Fruit fly (Drosophila melanogaster) whole organism, embryonic: ENCODE data around the gene nudE.

Experiments
- B-H1 ChIP-seq: fragments of 200-800 bp; sonication (Bioruptor generic); IDR thresholded peaks from 3 replicates; pipeline ENCODE4 v1.3.6; 2022; ENCODE audit warnings: missing biosample characterization, missing genetic modification characterization
- BtbVII ChIP-seq: fragments of 200-800 bp; sonication (Bioruptor generic); optimal IDR thresholded peaks from 3 replicates; lab custom pipeline; 2017; ENCODE audit warnings: missing biosample characterization, mild to moderate bottlenecking, missing genetic modification characterization
- CG10267 ChIP-seq: fragments of 200-800 bp; sonication (Bioruptor generic); optimal IDR thresholded peaks from 2 replicates; lab custom pipeline; 2018; ENCODE audit warnings: missing biosample characterization, mild to moderate bottlenecking, missing genetic modification characterization, moderate library complexity
- CG10462 ChIP-seq: fragments of 200-800 bp; sonication (Bioruptor generic); optimal IDR thresholded peaks from 2 replicates; lab custom pipeline; 2016; ENCODE audit warnings: missing biosample characterization, missing genetic modification characterization
- CG10543 ChIP-seq: fragments of 200-800 bp; sonication (Bioruptor generic); optimal IDR thresholded peaks from 3 replicates; lab custom pipeline; 2017; ENCODE audit warnings: missing biosample characterization, mild to moderate bottlenecking, missing genetic modification characterization, moderate library complexity
- CG12769 ChIP-seq: fragments of 200-800 bp; sonication (Bioruptor generic); optimal IDR thresholded peaks from 2 replicates; lab custom pipeline; 2019; ENCODE audit warnings: missing biosample characterization, mild to moderate bottlenecking, missing genetic modification characterization, moderate library complexity
- CG17359 ChIP-seq: fragments of 200-800 bp; sonication (Bioruptor generic); optimal IDR thresholded peaks from 3 replicates; lab custom pipeline; 2018; ENCODE audit warnings: missing biosample characterization, mild to moderate bottlenecking, missing genetic modification characterization, moderate library complexity
- CG2678 ChIP-seq: fragments of 200-800 bp; sonication (Bioruptor generic); optimal IDR thresholded peaks from 3 replicates; lab custom pipeline; 2019; ENCODE audit warnings: missing biosample characterization, mild to moderate bottlenecking, missing genetic modification characterization, moderate library complexity
- CG2889 ChIP-seq: fragments of 200-800 bp; sonication (Bioruptor generic); IDR thresholded peaks from 3 replicates; pipeline ENCODE4 v1.3.6; 2022; ENCODE audit warnings: missing biosample characterization, missing genetic modification characterization
- CG34422 ChIP-seq: fragments of 200-800 bp; sonication (Bioruptor generic); IDR thresholded peaks from 3 replicates; pipeline ENCODE4 v1.3.6; 2022; ENCODE audit warnings: missing biosample characterization, missing genetic modification characterization
- CG3726 ChIP-seq: fragments of 200-800 bp; sonication (Bioruptor generic); IDR thresholded peaks from 3 replicates; pipeline ENCODE4, ENCODE4 v1.3.6; 2022; ENCODE audit warnings: missing biosample characterization, missing genetic modification characterization
- CG6254 ChIP-seq: fragments of 200-800 bp; sonication (Bioruptor generic); optimal IDR thresholded peaks from 3 replicates; lab custom pipeline; 2017; ENCODE audit warnings: mild to moderate bottlenecking, missing biosample characterization, missing genetic modification reagents, missing genetic modification characterization
- CG6272 ChIP-seq: fragments of 200-800 bp; sonication (Bioruptor generic); IDR thresholded peaks from 2 replicates; pipeline ENCODE4 v1.3.6; 2022; ENCODE audit warnings: missing biosample characterization, missing genetic modification characterization
- CG6854 ChIP-seq: fragments of 200-800 bp; sonication (Bioruptor generic); optimal IDR thresholded peaks from 3 replicates; lab custom pipeline; 2017; ENCODE audit warnings: missing biosample characterization, mild to moderate bottlenecking, missing genetic modification characterization
- CG7745 ChIP-seq: fragments of 200-800 bp; sonication (Bioruptor generic); optimal IDR thresholded peaks from 2 replicates; lab custom pipeline; 2018; ENCODE audit warnings: missing biosample characterization, mild to moderate bottlenecking, missing genetic modification characterization, moderate library complexity
- CG8388 ChIP-seq: fragments of 200-800 bp; sonication (Bioruptor generic); optimal IDR thresholded peaks from 2 replicates; lab custom pipeline; 2019; ENCODE audit warnings: missing biosample characterization, mild to moderate bottlenecking, missing genetic modification characterization, moderate library complexity
- CG8924 ChIP-seq: fragments of 200-800 bp; optimal IDR thresholded peaks from 3 replicates; lab custom pipeline; 2019; ENCODE audit warnings: missing biosample characterization, mild to moderate bottlenecking, missing genetic modification characterization, moderate library complexity
- CG9609 ChIP-seq: fragments of 200-800 bp; sonication (Bioruptor generic); optimal IDR thresholded peaks from 3 replicates; lab custom pipeline; 2016; ENCODE audit warnings: missing biosample characterization, missing genetic modification characterization
- Dbx ChIP-seq: fragments of 200-800 bp; sonication (Bioruptor generic); IDR thresholded peaks from 3 replicates; pipeline ENCODE4 v1.3.6; 2022; ENCODE audit warnings: missing biosample characterization, missing genetic modification characterization
- Drgx ChIP-seq: fragments of 200-800 bp; sonication (Bioruptor generic); IDR thresholded peaks from 2 replicates; pipeline ENCODE4 v1.3.6; 2022; ENCODE audit warnings: missing biosample characterization, missing genetic modification characterization
- E2f2 ChIP-seq: fragments of 200-800 bp; sonication (Bioruptor generic); IDR thresholded peaks from 2 replicates; pipeline ENCODE4 v1.3.6; 2022; ENCODE audit warnings: missing biosample characterization, missing genetic modification characterization
- Meics ChIP-seq: fragments of 200-800 bp; sonication (Bioruptor generic); optimal IDR thresholded peaks from 2 replicates; lab custom pipeline; 2017; ENCODE audit warnings: missing biosample characterization, mild to moderate bottlenecking, missing genetic modification characterization
- Ssrp ChIP-seq: fragments of 200-800 bp; sonication (Bioruptor generic); optimal IDR thresholded peaks from 2 replicates; lab custom pipeline; 2018; ENCODE audit warnings: missing biosample characterization, mild to moderate bottlenecking, missing genetic modification characterization, moderate library complexity
- Trl ChIP-seq, 3 experiments: fragments of >200 bp in 2 of 3; fragments of 200-800 bp in 1 of 3; sonication (Bioruptor generic) in 1 of 3; optimal IDR thresholded peaks; 2 replicates in 1 of 3; 3 replicates in 2 of 3; lab custom pipeline; 2016 to 2017; ENCODE audit warnings: missing biosample characterization in 1 of 3, missing genetic modification characterization in 1 of 3
- amos ChIP-seq: fragments of 200-800 bp; sonication (Bioruptor generic); IDR thresholded peaks from 2 replicates; pipeline ENCODE4 v1.3.6; 2022; ENCODE audit warnings: missing biosample characterization, missing genetic modification characterization; ENCODE audit not compliant: partially characterized antibody
- bab2 ChIP-seq: fragments of 200-800 bp; sonication (Bioruptor generic); optimal IDR thresholded peaks from 2 replicates; lab custom pipeline; 2016; ENCODE audit warnings: missing biosample characterization, missing genetic modification characterization
- caup ChIP-seq: fragments of 200-800 bp; sonication (Bioruptor generic); optimal IDR thresholded peaks from 3 replicates; lab custom pipeline; 2017; ENCODE audit warnings: missing biosample characterization, mild to moderate bottlenecking, missing genetic modification characterization, moderate library complexity; ENCODE audit not compliant: severe bottlenecking
- chinmo ChIP-seq: fragments of 200-800 bp; sonication (Bioruptor generic); IDR thresholded peaks from 4 replicates; pipeline ENCODE4 v1.3.6; 2022; ENCODE audit warnings: missing biosample characterization, missing genetic modification characterization; ENCODE audit not compliant: partially characterized antibody
- esg ChIP-seq: fragments of 200-800 bp; sonication (Bioruptor generic); conservative IDR thresholded peaks from 2 replicates; pipeline ENCODE4 v1.3.6; 2022; ENCODE audit warnings: missing biosample characterization, missing genetic modification characterization
- gcm ChIP-seq: fragments of 200-800 bp; sonication (Bioruptor generic); optimal IDR thresholded peaks from 2 replicates; lab custom pipeline; 2019; ENCODE audit warnings: missing biosample characterization, mild to moderate bottlenecking, missing genetic modification characterization, moderate library complexity
- kah ChIP-seq: fragments of 200-800 bp; sonication (Bioruptor generic); optimal IDR thresholded peaks from 2 replicates; lab custom pipeline; 2018; ENCODE audit warnings: missing biosample characterization, mild to moderate bottlenecking, missing genetic modification characterization
- knrl ChIP-seq: fragments of 200-800 bp; sonication (Bioruptor generic); IDR thresholded peaks from 3 replicates; pipeline ENCODE4 v1.3.6; 2022; ENCODE audit warnings: missing biosample characterization, missing genetic modification characterization; ENCODE audit not compliant: partially characterized antibody
- lov ChIP-seq, 2 experiments: fragments of 200-800 bp in 1 of 2; fragments of >200 bp in 1 of 2; sonication (Bioruptor generic) in 1 of 2; IDR thresholded peaks in 1 of 2; optimal IDR thresholded peaks in 1 of 2; 2 replicates in 1 of 2; 3 replicates in 1 of 2; pipeline versions ENCODE4 v1.3.6 to Lab custom; 2017 to 2022; ENCODE audit warnings: missing biosample characterization in 1 of 2, missing genetic modification characterization in 1 of 2
- nom ChIP-seq: fragments of 200-800 bp; sonication (Bioruptor generic); optimal IDR thresholded peaks from 2 replicates; lab custom pipeline; 2017; ENCODE audit warnings: missing biosample characterization, missing genetic modification characterization, mild to moderate bottlenecking, moderate library complexity, missing genetic modification reagents
- oc ChIP-seq: fragments of 200-800 bp; sonication (Bioruptor generic); optimal IDR thresholded peaks from 2 replicates; lab custom pipeline; 2018; ENCODE audit warnings: missing biosample characterization, mild to moderate bottlenecking, missing genetic modification characterization, moderate library complexity
- pb ChIP-seq: fragments of 200-800 bp; sonication (Bioruptor generic); optimal IDR thresholded peaks from 3 replicates; lab custom pipeline; 2016; ENCODE audit warnings: missing biosample characterization, missing genetic modification characterization
- pho ChIP-seq: fragments of 200-800 bp; sonication (Bioruptor generic); optimal IDR thresholded peaks from 2 replicates; lab custom pipeline; 2016; ENCODE audit warnings: missing biosample characterization, missing genetic modification characterization
- ranshi ChIP-seq: fragments of 200-800 bp; sonication (Bioruptor generic); IDR thresholded peaks from 2 replicates; pipeline ENCODE4 v1.3.6; 2022; ENCODE audit warnings: missing biosample characterization, missing genetic modification characterization
- repo ChIP-seq: fragments of 200-800 bp; sonication (Bioruptor generic); optimal IDR thresholded peaks from 2 replicates; lab custom pipeline; 2016; ENCODE audit warnings: missing biosample characterization, missing genetic modification characterization
- sens ChIP-seq: fragments of 200-800 bp; sonication (Bioruptor generic); peaks from one replicate; lab custom pipeline; 2016; ENCODE audit warnings: missing biosample characterization, missing genetic modification characterization
- seq ChIP-seq: fragments of 200-800 bp; sonication (Bioruptor generic); IDR thresholded peaks from 2 replicates; pipeline ENCODE4 v1.3.6; 2022; ENCODE audit warnings: missing biosample characterization, missing genetic modification characterization
- sob ChIP-seq: fragments of 200-800 bp; sonication (Bioruptor generic); IDR thresholded peaks from 2 replicates; pipeline ENCODE4 v1.3.6; 2022; ENCODE audit warnings: missing biosample characterization, missing genetic modification characterization
- unpg ChIP-seq: fragments of 200-800 bp; sonication (Bioruptor generic); optimal IDR thresholded peaks from 3 replicates; lab custom pipeline; 2018; ENCODE audit warnings: missing biosample characterization, mild to moderate bottlenecking, missing genetic modification characterization, moderate library complexity
- zf30C ChIP-seq: fragments of 200-800 bp; sonication (Bioruptor generic); optimal IDR thresholded peaks from 3 replicates; lab custom pipeline; 2018; ENCODE audit warnings: missing biosample characterization, mild to moderate bottlenecking, missing genetic modification characterization

The nudE gene

DNA sequence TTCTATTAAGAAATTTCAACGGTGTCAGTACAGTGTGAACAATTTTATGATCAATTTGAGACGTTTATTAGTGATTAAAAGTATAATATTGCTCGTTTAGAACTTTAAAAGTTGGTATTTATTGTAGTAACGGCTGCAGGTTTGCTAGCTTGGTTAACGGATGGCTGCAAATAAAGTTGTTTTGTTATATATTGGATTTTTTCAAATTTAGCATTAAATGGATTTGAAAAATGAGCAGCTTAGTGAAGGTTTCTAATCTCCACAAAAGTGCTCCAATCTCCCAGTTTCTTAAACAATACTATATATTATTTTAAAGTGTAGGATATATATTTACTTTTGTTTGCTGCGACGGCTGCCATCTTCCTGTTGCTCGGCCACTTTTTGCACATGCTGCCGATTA is 27.0 kb upstream of the nudE start:
- TF ChIP-seq Drgx (GFP tag; lab: Robert Waterston, UW) (peak; percentile 49; the same call in 1 of the 2 replicates), kah (no peak)

dm6 chr3L:9878685-9879084 is 20.4 kb upstream of the nudE start, which contains the start of gene CG34382:
TSS of gene CG34382 (plus strand) at chr3L:9878985.
- TF ChIP-seq CG10462 (GFP tag; lab: Kevin White, UChicago) (no peak), CG3726 (GFP tag; lab: Robert Waterston, UW) (0 out of 3 replicates have a peak, but pooled peaks have one; percentile 23), Trl (optimal IDR thresholded peaks at IDR 0.05; lab: Kevin White, UChicago) (no peak), Trl (GFP tag; optimal IDR thresholded peaks at IDR 0.05; lab: Kevin White, UChicago) (no peak)
- TF ChIP-seq, all 482 proteins: peak for 1

DNA sequence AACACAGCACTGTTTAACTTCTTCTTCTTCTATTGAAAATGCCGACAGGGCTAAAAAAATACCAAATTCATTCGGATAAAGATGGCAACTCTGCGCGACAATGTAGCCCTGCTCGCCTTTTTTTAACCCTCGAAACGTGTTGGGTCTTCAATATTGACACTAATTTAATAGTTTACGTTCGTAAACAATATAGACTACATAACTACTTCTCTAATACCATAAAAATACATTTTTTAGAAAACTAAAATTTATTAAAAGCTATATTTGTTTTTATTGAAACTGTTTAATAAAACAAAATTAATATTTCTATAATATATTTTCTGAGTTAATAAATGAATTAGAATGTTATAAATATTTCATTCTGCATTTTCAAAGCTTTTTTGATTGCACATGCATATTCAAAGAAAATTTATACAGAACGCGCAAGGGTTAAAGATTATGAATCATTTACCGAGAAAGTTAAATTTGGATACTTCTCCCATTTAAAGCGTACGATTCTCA is 10.4 kb upstream of the nudE start, which contains the start of the genes Taf2 and CalpB:
Taf2 (minus strand) TSS at position 54 of the 501 bp plus-strand sequence.
CalpB (plus strand) TSS at position 133 of the 501 bp plus-strand sequence.
- TF ChIP-seq CG7745 (tag; lab: Kevin White, UChicago), result no peak
- peak; percentile 70 for TF ChIP-seq CG6254 (GFP tag; lab: Kevin White, UChicago)
- peak; percentile 87 for TF ChIP-seq CG17359 (tag; lab: Kevin White, UChicago)
- no peak for TF ChIP-seq CG12769 (tag; lab: Kevin White, UChicago)
- TF ChIP-seq CG2889 (GFP tag; lab: Robert Waterston, UW), result no peak
- peak; percentile 29 for TF ChIP-seq CG9609 (GFP tag; lab: Kevin White, UChicago)
- TF ChIP-seq chinmo (GFP tag; lab: Robert Waterston, UW), result no peak
- peak; percentile 11; the same call in 1 of the 2 replicates for TF ChIP-seq amos (GFP tag; lab: Robert Waterston, UW)
- TF ChIP-seq Dbx (GFP tag; lab: Robert Waterston, UW), result peak; percentile 75; the same call in 2 of the 3 replicates
- peak; percentile 62 for TF ChIP-seq pho
- peak; percentile 73 for TF ChIP-seq oc
- no peak for TF ChIP-seq zf30C (GFP tag; lab: Kevin White, UChicago)
- TF ChIP-seq unpg (GFP tag; lab: Kevin White, UChicago), result peak; percentile 86
- peak; percentile 73; the same call in 1 of the 2 replicates for TF ChIP-seq CG6272
- peak; percentile 62 for TF ChIP-seq CG10543 (GFP tag; lab: Kevin White, UChicago)
- TF ChIP-seq knrl (GFP tag; lab: Robert Waterston, UW), result peak; percentile 25; the same call in 1 of the 3 replicates
- TF ChIP-seq bab2 (GFP tag; lab: Kevin White, UChicago), result peak; percentile 29
- TF ChIP-seq CG6854 (GFP tag; lab: Kevin White, UChicago), result peak; percentile 61
- TF ChIP-seq seq (GFP tag; lab: Robert Waterston, UW), result peak; percentile 56; the same call in 1 of the 2 replicates
- TF ChIP-seq sob (GFP tag; lab: Robert Waterston, UW), result peak; percentile 60
- no peak for TF ChIP-seq repo (GFP tag; lab: Kevin White, UChicago)
- peak; percentile 72 for TF ChIP-seq caup (GFP tag; lab: Kevin White, UChicago)
- peak; percentile 92 for TF ChIP-seq Meics
- peak; percentile 85 for TF ChIP-seq CG34422
- TF ChIP-seq CG10267, result peak; percentile 89
- peak; percentile 54 for TF ChIP-seq B-H1 (GFP tag; lab: Robert Waterston, UW)
- no peak for TF ChIP-seq gcm
- TF ChIP-seq BtbVII (GFP tag; lab: Kevin White, UChicago), result no peak
- TF ChIP-seq lov (optimal IDR thresholded peaks at IDR 0.05; lab: Kevin White, UChicago), result no peak
- no peak for TF ChIP-seq lov (GFP tag; IDR thresholded peaks at IDR 0.05; lab: Robert Waterston, UW)
- no peak for TF ChIP-seq Trl (optimal IDR thresholded peaks at IDR 0.05; lab: Kevin White, UChicago)
- no peak for TF ChIP-seq Trl (GFP tag; optimal IDR thresholded peaks at IDR 0.05; lab: Kevin White, UChicago)
- TF ChIP-seq sens (GFP tag; lab: Kevin White, UChicago), result peak; percentile 70
- TF ChIP-seq nom (GFP tag; lab: Kevin White, UChicago), result peak; percentile 74
- peak; percentile 96 for TF ChIP-seq CG2678 (tag; lab: Kevin White, UChicago)
- TF ChIP-seq E2f2 (GFP tag; lab: Robert Waterston, UW), result peak; percentile 54; the same call in 1 of the 2 replicates
- peak; percentile 89 for TF ChIP-seq CG8388 (GFP tag; lab: Kevin White, UChicago)
- peak; percentile 59 for TF ChIP-seq esg (GFP tag; lab: Robert Waterston, UW)
- TF ChIP-seq Ssrp, result peak; percentile 86
- peak; percentile 96 for TF ChIP-seq CG8924
- TF ChIP-seq pb, result no peak
- peak; percentile 82 for TF ChIP-seq ranshi
